Worm (Caenorhabditis elegans): ENCODE results near the gene Y32F6A.4.
A peak's percentile ranks its signal among the peaks of the same experiment; 100 is the strongest.

Y32F6A.4 gene

DNA sequence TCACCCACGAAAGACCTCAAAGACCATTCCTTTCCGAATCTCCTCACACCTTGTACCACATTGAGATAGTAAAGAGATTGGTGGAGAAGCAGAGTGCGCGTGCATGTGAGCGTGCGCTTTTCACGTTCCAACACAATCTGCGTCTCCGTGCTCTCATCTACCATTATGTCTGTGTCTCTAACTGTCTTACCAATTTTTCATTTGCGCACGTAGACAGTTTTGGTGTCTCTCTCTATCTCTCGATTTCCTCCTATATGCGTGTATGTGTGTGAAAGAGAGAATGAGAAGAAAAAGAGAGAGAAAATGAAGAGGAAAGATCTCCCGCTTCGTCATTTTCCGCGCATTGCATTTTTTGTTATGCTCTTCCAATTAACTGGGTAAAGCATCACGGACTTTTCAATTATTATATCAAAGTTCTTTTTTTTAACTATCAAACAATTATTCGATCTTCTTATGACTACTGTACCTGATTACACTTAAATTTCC is 32.8 kb upstream of the Y32F6A.4 start (continued):
- TF ChIP-seq aly-2 (tag; optimal IDR thresholded peaks at IDR 0.05) (peak; percentile 78), nhr-19 (GFP tag; conservative IDR thresholded peaks at IDR 0.05) (peak; percentile 93), C16A3.4 (tag; optimal IDR thresholded peaks at IDR 0.05) (peak; percentile 95), unc-130 (tag; optimal IDR thresholded peaks at IDR 0.05) (peak; percentile 74), snpc-4 (tag; optimal IDR thresholded peaks at IDR 0.05) (peak; percentile 60), tlp-1 (tag; optimal IDR thresholded peaks at IDR 0.05) (no peak), sptf-1 (tag; optimal IDR thresholded peaks at IDR 0.05) (no peak), elt-2 (tag; optimal IDR thresholded peaks at IDR 0.05) (peak; percentile 69), ceh-88 (GFP tag; IDR thresholded peaks at IDR 0.05) (peak; percentile 72; the same call in 1 of the 2 replicates), hpl-2 (GFP tag; optimal IDR thresholded peaks at IDR 0.05) (peak; percentile 44), nhr-237 (tag; optimal IDR thresholded peaks at IDR 0.05) (peak; percentile 96), mdl-1 (tag; optimal IDR thresholded peaks at IDR 0.05) (peak; percentile 90 to 99), fkh-8 (tag; optimal IDR thresholded peaks at IDR 0.05) (peak; percentile 99), nhr-11 (tag; optimal IDR thresholded peaks at IDR 0.05) (peak; percentile 93), ceh-63 (GFP tag; optimal IDR thresholded peaks at IDR 0.05) (no peak), ceh-8 (GFP tag; optimal IDR thresholded peaks at IDR 0.05) (peak; percentile 77), blmp-1 (tag; optimal IDR thresholded peaks at IDR 0.05) (peak; percentile 94), nhr-71 (tag; optimal IDR thresholded peaks at IDR 0.05) (peak; percentile 98), hlh-17 (GFP tag; optimal IDR thresholded peaks at IDR 0.05; ENCODE audit: borderline replicate concordance) (no peak), C34B4.2 (tag; optimal IDR thresholded peaks at IDR 0.05) (no peak), swsn-7 (tag; optimal IDR thresholded peaks at IDR 0.05) (peak; percentile 95), efl-1 (optimal IDR thresholded peaks at IDR 0.05) (peak; percentile 85 to 91), efl-1 (GFP tag; optimal IDR thresholded peaks at IDR 0.05 in 1 of 2) (peak; percentile 55 to 96), unc-30 (tag; optimal IDR thresholded peaks at IDR 0.05) (no peak), nhr-77 (tag; optimal IDR thresholded peaks at IDR 0.05) (peak; percentile 96), snu-23 (GFP tag; optimal IDR thresholded peaks at IDR 0.05) (peak; percentile 98), efl-3 (GFP tag; optimal IDR thresholded peaks at IDR 0.05) (no peak), unc-62 (GFP tag; optimal IDR thresholded peaks at IDR 0.05) (no peak), egl-27 (tag; optimal IDR thresholded peaks at IDR 0.05) (peak; percentile 92 to 99), nhr-76 (tag; optimal IDR thresholded peaks at IDR 0.05) (peak; percentile 47), pag-3 (tag; optimal IDR thresholded peaks at IDR 0.05; ENCODE audit: borderline replicate concordance, insufficient read depth) (no peak), lir-3 (tag; optimal IDR thresholded peaks at IDR 0.05; ENCODE audit: poor library complexity) (peak; percentile 75)

DNA sequence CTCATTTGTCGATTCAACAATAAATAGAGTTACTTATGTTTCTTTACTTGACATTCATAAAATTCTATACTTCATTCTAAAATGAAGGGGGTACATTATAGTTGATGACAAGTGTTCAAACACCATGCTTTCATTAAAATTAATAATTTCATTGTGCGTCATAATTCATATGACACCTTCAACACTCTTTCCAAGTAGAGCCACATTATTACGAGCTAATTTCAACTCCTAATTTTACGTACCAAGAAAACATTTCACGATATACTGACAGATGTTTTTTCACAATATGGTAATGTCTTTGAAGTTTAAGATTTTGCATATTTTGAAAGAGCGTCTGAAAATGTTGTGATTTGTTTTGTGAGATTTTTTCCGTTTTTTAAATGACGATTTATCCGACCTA is 31.6 kb upstream of the Y32F6A.4 start:
- TF ChIP-seq lsy-2 (tag; optimal IDR thresholded peaks at IDR 0.05) (peak in 1 of 2 experiments; percentile 38), nhr-47 (tag; optimal IDR thresholded peaks at IDR 0.05) (peak; percentile 73), sup-37 (GFP tag; optimal IDR thresholded peaks at IDR 0.05) (no peak), ztf-11 (tag; optimal IDR thresholded peaks at IDR 0.05) (no peak), Y116A8C.19 (tag; optimal IDR thresholded peaks at IDR 0.05; ENCODE audit: borderline replicate concordance) (no peak), ceh-8 (GFP tag; optimal IDR thresholded peaks at IDR 0.05) (peak; percentile 90), lir-3 (tag; optimal IDR thresholded peaks at IDR 0.05; ENCODE audit: poor library complexity) (peak; percentile 42), nhr-20 (tag; optimal IDR thresholded peaks at IDR 0.05) (peak; percentile 51), efl-1 (optimal IDR thresholded peaks at IDR 0.05) (no peak), efl-1 (GFP tag; optimal IDR thresholded peaks at IDR 0.05 in 1 of 2) (peak in 1 of 2 experiments; percentile 7), ceh-88 (GFP tag; IDR thresholded peaks at IDR 0.05) (0 out of 2 replicates have a peak, but pooled peaks have one; percentile 33), dsc-1 (tag; optimal IDR thresholded peaks at IDR 0.05) (peak; percentile 85), nhr-85 (tag) (peak; percentile 6), hlh-4 (tag; optimal IDR thresholded peaks at IDR 0.05) (peak; percentile 98), nhr-11 (tag; optimal IDR thresholded peaks at IDR 0.05) (no peak), fkh-8 (tag; optimal IDR thresholded peaks at IDR 0.05) (peak; percentile 80), pax-3 (tag; optimal IDR thresholded peaks at IDR 0.05) (peak; percentile 2), swsn-7 (tag; optimal IDR thresholded peaks at IDR 0.05) (peak; percentile 34), nhr-71 (tag; optimal IDR thresholded peaks at IDR 0.05) (peak; percentile 84), lin-14 (GFP tag; optimal IDR thresholded peaks at IDR 0.05) (peak; percentile 71), ets-5 (GFP tag; IDR thresholded peaks at IDR 0.05) (no peak)
